Worm (Caenorhabditis elegans): ENCODE data around the gene chil-15.

ce11 chrII:9474367-9475105, 31.1 kb upstream of the chil-15 start, which contains the start of the genes chil-25 and chil-26:
- TF ChIP-seq lin-39 (tag; optimal IDR thresholded peaks at IDR 0.05): no peak
- no peak for TF ChIP-seq R02D3.7 (tag; optimal IDR thresholded peaks at IDR 0.05)
- TF ChIP-seq nfya-1 (tag; optimal IDR thresholded peaks at IDR 0.05; ENCODE audit: insufficient read depth): no peak
- TF ChIP-seq nhr-25 (tag; optimal IDR thresholded peaks at IDR 0.05): no peak
- TF ChIP-seq jun-1 (tag; optimal IDR thresholded peaks at IDR 0.05): no peak
- TF ChIP-seq unc-62 (GFP tag; optimal IDR thresholded peaks at IDR 0.05): no peak
- TF ChIP-seq nhr-12 (tag; optimal IDR thresholded peaks at IDR 0.05): no peak
- TF ChIP-seq mdl-1 (tag; optimal IDR thresholded peaks at IDR 0.05): no peak
- TF ChIP-seq lin-15B (tag; optimal IDR thresholded peaks at IDR 0.05): no peak
- TF ChIP-seq nhr-77 (tag; optimal IDR thresholded peaks at IDR 0.05): no peak
- TF ChIP-seq ztf-11 (tag; optimal IDR thresholded peaks at IDR 0.05): no peak

Data from whole organism, L3 larva.